Worm (Caenorhabditis elegans): ENCODE data around the gene F13E9.16.
A peak's percentile ranks its signal among the peaks of the same experiment; 100 is the strongest.

Gene F13E9.16

DNA sequence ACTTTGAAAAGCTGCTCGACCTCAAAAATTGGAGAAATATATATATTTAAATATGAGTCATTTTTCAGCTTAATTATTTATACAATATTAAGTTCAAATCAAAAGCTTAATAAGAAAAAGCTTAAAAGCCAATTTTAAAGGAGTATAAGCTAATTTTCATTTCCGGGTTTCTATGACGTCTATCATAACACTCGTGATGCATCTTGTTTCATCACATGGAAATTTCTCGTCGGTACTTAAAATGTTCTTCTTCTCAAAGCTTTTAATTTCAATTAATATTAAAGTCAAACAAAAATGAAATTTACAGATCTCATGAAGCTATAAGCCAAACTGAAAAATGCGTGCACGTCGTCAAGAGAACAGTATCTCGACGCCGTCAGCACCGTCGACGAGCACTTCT lies 32.6 kb upstream of the F13E9.16 start, which contains the start of gene rbr-2:
Gene rbr-2 (plus strand): TSS at position 301 of the 400 bp plus-strand sequence.
- TF ChIP-seq alr-1 (tag; optimal IDR thresholded peaks at IDR 0.05) (no peak), ztf-1 (GFP tag; conservative IDR thresholded peaks at IDR 0.05) (no peak), ZK546.5 (tag; optimal IDR thresholded peaks at IDR 0.05) (no peak), lin-13 (GFP tag; optimal IDR thresholded peaks at IDR 0.05) (no peak)

DNA sequence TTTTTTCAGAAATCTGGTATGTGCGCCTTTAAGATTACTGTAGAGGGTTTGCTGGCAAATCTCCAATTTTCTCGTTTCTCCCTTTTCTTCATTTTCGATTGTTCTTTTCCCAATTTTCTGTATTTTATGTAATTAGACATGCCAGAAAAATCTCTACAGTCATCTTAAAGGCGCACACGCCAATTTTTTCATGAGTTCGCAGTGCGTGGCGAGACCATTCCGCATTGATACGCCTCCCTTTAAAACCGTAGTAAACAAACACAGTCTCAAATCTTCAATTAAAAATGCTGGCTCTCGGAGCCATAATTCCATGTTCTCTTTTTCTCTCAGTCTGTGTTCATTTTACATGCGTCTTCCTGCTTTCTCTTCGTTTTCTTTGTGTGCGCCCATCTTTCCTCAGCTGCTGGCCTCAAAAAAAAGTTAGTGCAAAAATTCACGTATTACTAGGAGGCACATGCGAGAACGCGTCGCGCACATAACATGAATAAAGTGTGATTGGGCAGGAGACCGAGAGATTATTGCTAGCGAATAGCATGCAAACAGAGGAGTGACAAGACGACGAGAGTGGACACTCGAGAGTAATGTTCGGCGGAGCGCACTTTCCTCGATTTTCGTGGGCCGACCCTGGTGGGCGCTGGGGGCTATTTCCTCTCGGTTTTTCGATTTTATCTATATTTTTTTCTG lies 31.8 kb upstream of the F13E9.16 start:
- TF ChIP-seq mdl-1 (tag; optimal IDR thresholded peaks at IDR 0.05) (peak in 1 of 2 experiments; percentile 77), nhr-129 (tag; optimal IDR thresholded peaks at IDR 0.05) (peak; percentile 87), alr-1 (tag; optimal IDR thresholded peaks at IDR 0.05) (no peak), nhr-12 (tag; optimal IDR thresholded peaks at IDR 0.05) (no peak), skn-1 (tag; optimal IDR thresholded peaks at IDR 0.05) (no peak), nhr-6 (tag; optimal IDR thresholded peaks at IDR 0.05) (peak; percentile 60), aly-2 (tag; optimal IDR thresholded peaks at IDR 0.05) (no peak), Y55F3AM.14 (GFP tag; optimal IDR thresholded peaks at IDR 0.05) (peak; percentile 17), mab-5 (tag; optimal IDR thresholded peaks at IDR 0.05) (peak; percentile 84), nhr-10 (tag; optimal IDR thresholded peaks at IDR 0.05) (peak; percentile 11), gmeb-1 (tag; optimal IDR thresholded peaks at IDR 0.05) (peak; percentile 65), fos-1 (tag; optimal IDR thresholded peaks at IDR 0.05) (peak; percentile 58), elt-1 (tag; optimal IDR thresholded peaks at IDR 0.05) (no peak), nhr-11 (tag; optimal IDR thresholded peaks at IDR 0.05) (no peak), C34F6.9 (tag; optimal IDR thresholded peaks at IDR 0.05) (peak; percentile 96), snpc-4 (tag; optimal IDR thresholded peaks at IDR 0.05) (peak; percentile 57), ceh-16 (tag; optimal IDR thresholded peaks at IDR 0.05) (peak; percentile 45), nhr-77 (tag; optimal IDR thresholded peaks at IDR 0.05) (no peak), sem-4 (tag; optimal IDR thresholded peaks at IDR 0.05) (peak; percentile 58), R02D3.7 (tag; optimal IDR thresholded peaks at IDR 0.05) (no peak), nhr-25 (tag; optimal IDR thresholded peaks at IDR 0.05) (peak; percentile 58), ama-1 (optimal IDR thresholded peaks at IDR 0.05) (peak; percentile 74), nhr-23 (tag; optimal IDR thresholded peaks at IDR 0.05) (no peak), peb-1 (tag; optimal IDR thresholded peaks at IDR 0.05) (no peak), ztf-11 (tag; optimal IDR thresholded peaks at IDR 0.05) (no peak), mbf-1 (tag; optimal IDR thresholded peaks at IDR 0.05) (no peak), elt-3 (tag; optimal IDR thresholded peaks at IDR 0.05) (no peak), unc-55 (GFP tag; optimal IDR thresholded peaks at IDR 0.05) (peak; percentile 82), egl-27 (tag; optimal IDR thresholded peaks at IDR 0.05) (peak; percentile 51), sma-3 (GFP tag; optimal IDR thresholded peaks at IDR 0.05) (peak; percentile 76), blmp-1 (tag; optimal IDR thresholded peaks at IDR 0.05; ENCODE audit: insufficient read depth) (peak; percentile 40), lin-39 (tag; optimal IDR thresholded peaks at IDR 0.05) (no peak), ztf-4 (tag; optimal IDR thresholded peaks at IDR 0.05) (peak; percentile 26), lsy-2 (tag; optimal IDR thresholded peaks at IDR 0.05) (peak; percentile 40 to 80), sma-9 (GFP tag; optimal IDR thresholded peaks at IDR 0.05) (peak; percentile 72), sma-9 (tag; optimal IDR thresholded peaks at IDR 0.05) (no peak), zag-1 (tag; optimal IDR thresholded peaks at IDR 0.05) (peak; percentile 37), ztf-1 (GFP tag; conservative IDR thresholded peaks at IDR 0.05) (no peak), unc-39 (tag; optimal IDR thresholded peaks at IDR 0.05) (no peak), ZK546.5 (tag; optimal IDR thresholded peaks at IDR 0.05) (no peak), ceh-82 (tag; optimal IDR thresholded peaks at IDR 0.05) (peak; percentile 19), nhr-237 (tag; optimal IDR thresholded peaks at IDR 0.05) (no peak), dmd-4 (tag; optimal IDR thresholded peaks at IDR 0.05) (no peak), crh-2 (tag; optimal IDR thresholded peaks at IDR 0.05) (peak; percentile 84), nhr-21 (tag; optimal IDR thresholded peaks at IDR 0.05) (peak; percentile 61), F13H6.1 (tag; optimal IDR thresholded peaks at IDR 0.05) (peak; percentile 92), unc-62 (GFP tag; optimal IDR thresholded peaks at IDR 0.05) (no peak), lin-13 (GFP tag; optimal IDR thresholded peaks at IDR 0.05) (peak; percentile 50), lin-11 (tag; optimal IDR thresholded peaks at IDR 0.05) (peak; percentile 87)

Data from whole organism, L2 larva.